Fruit fly (Drosophila melanogaster) whole organism, wandering third instar larva: ENCODE measurements around the gene Z600.
A peak's percentile ranks its signal among the peaks of the same experiment; 100 is the strongest.

Source experiments
- CG32264 ChIP-seq: fragments of 200-800 bp; sonication (Bioruptor generic); optimal IDR thresholded peaks from 2 replicates; lab custom pipeline; 2016; ENCODE audit warnings: missing biosample characterization, missing genetic modification characterization
- CG9705 ChIP-seq: fragments of 200-800 bp; sonication (Bioruptor generic); optimal IDR thresholded peaks from 2 replicates; lab custom pipeline; 2018; ENCODE audit warnings: missing biosample characterization, mild to moderate bottlenecking, missing genetic modification characterization
- CrebA ChIP-seq: fragments of 200-800 bp; sonication (Bioruptor generic); optimal IDR thresholded peaks from 2 replicates; lab custom pipeline; 2016; ENCODE audit warnings: missing biosample characterization, mild to moderate bottlenecking, missing genetic modification characterization, borderline replicate concordance
- Dfd ChIP-seq: fragments of >200 bp; optimal IDR thresholded peaks from 2 replicates; lab custom pipeline; 2017; ENCODE audit warnings: missing biosample characterization, missing genetic modification characterization
- Dif ChIP-seq: fragments of 200-275, 200-300 bp; sonication (Bioruptor generic); optimal IDR thresholded peaks from 2 replicates; lab custom pipeline; 2018; ENCODE audit warnings: missing biosample characterization, missing genetic modification characterization; ENCODE audit not compliant: partially characterized antibody
- HLH106 ChIP-seq: fragments of 200-800 bp; optimal IDR thresholded peaks from 3 replicates; lab custom pipeline; 2019; ENCODE audit warnings: missing biosample characterization, mild to moderate bottlenecking, missing genetic modification characterization, moderate library complexity
- Hnf4 ChIP-seq: fragments of 200-800 bp; sonication (Bioruptor generic); optimal IDR thresholded peaks from 2 replicates; lab custom pipeline; 2016; ENCODE audit warnings: missing biosample characterization, mild to moderate bottlenecking, missing genetic modification characterization
- Hr78 ChIP-seq: fragments of >200 bp; optimal IDR thresholded peaks from 2 replicates; lab custom pipeline; 2017; ENCODE audit warnings: missing biosample characterization, missing genetic modification characterization
- Hr83 ChIP-seq: fragments of 200-300 bp; sonication (Bioruptor generic); optimal IDR thresholded peaks from 2 replicates; lab custom pipeline; 2016; ENCODE audit warnings: missing biosample characterization, mild to moderate bottlenecking, missing genetic modification characterization, moderate library complexity; ENCODE audit not compliant: poor library complexity, severe bottlenecking
- Jra ChIP-seq: sonication (Bioruptor generic); optimal IDR thresholded peaks from 2 replicates; lab custom pipeline; 2016; ENCODE audit warnings: missing biosample characterization, missing genetic modification characterization
- Mio ChIP-seq: sonication (Bioruptor generic); optimal IDR thresholded peaks from 2 replicates; lab custom pipeline; 2016; ENCODE audit warnings: missing biosample characterization, missing genetic modification characterization
- Myc ChIP-seq: fragments of >200 bp; optimal IDR thresholded peaks from 2 replicates; lab custom pipeline; 2017
- N ChIP-seq: fragments of >200 bp; optimal IDR thresholded peaks from 2 replicates; lab custom pipeline; 2018; ENCODE audit warnings: missing biosample characterization, missing external identifiers, missing genetic modification characterization
- OdsH ChIP-seq: fragments of 200-800 bp; sonication (Bioruptor generic); optimal IDR thresholded peaks from 2 replicates; lab custom pipeline; 2016; ENCODE audit warnings: missing biosample characterization, mild to moderate bottlenecking, missing genetic modification characterization
- Rel ChIP-seq, 2 experiments: fragments of 200-800 bp; sonication (Bioruptor generic) in 1 of 2; optimal IDR thresholded peaks; 2 replicates in 1 of 2; 3 replicates in 1 of 2; lab custom pipeline; 2016 to 2019; ENCODE audit warnings: mild to moderate bottlenecking in 2 of 2, missing biosample characterization in 2 of 2, missing genetic modification characterization in 2 of 2, moderate library complexity in 1 of 2
- Sp1 ChIP-seq: fragments of 200-800 bp; sonication (Bioruptor generic); optimal IDR thresholded peaks from 3 replicates; lab custom pipeline; 2019; ENCODE audit warnings: missing biosample characterization, mild to moderate bottlenecking, missing genetic modification characterization, moderate library complexity
- br ChIP-seq: fragments of 200-800 bp; sonication (Bioruptor generic); optimal IDR thresholded peaks from 2 replicates; lab custom pipeline; 2016; ENCODE audit warnings: missing biosample characterization, missing genetic modification characterization
- brk ChIP-seq: fragments of 200-800 bp; sonication (Bioruptor generic); optimal IDR thresholded peaks from 2 replicates; lab custom pipeline; 2016; ENCODE audit warnings: missing biosample characterization, mild to moderate bottlenecking, missing genetic modification characterization
- dl ChIP-seq, 2 experiments: fragments of 175-275, 200-275 bp in 1 of 2; fragments of 200-275 bp in 1 of 2; sonication (Bioruptor generic); optimal IDR thresholded peaks; lab custom pipeline; 2018; ENCODE audit warnings: mild to moderate bottlenecking in 2 of 2, missing biosample characterization in 2 of 2, missing genetic modification characterization in 2 of 2, moderate library complexity in 2 of 2; ENCODE audit not compliant: partially characterized antibody in 2 of 2, insufficient read depth in 1 of 2
- dmrt93B ChIP-seq: fragments of 200-800 bp; sonication (Bioruptor generic); optimal IDR thresholded peaks from 2 replicates; lab custom pipeline; 2018; ENCODE audit warnings: missing biosample characterization, mild to moderate bottlenecking, missing genetic modification characterization
- dsf ChIP-seq: sonication (Bioruptor generic); optimal IDR thresholded peaks from 2 replicates; lab custom pipeline; 2016; ENCODE audit warnings: missing biosample characterization, missing genetic modification characterization, borderline replicate concordance
- ey ChIP-seq: fragments of 200-800 bp; sonication (Bioruptor generic); optimal IDR thresholded peaks from 2 replicates; lab custom pipeline; 2016; ENCODE audit warnings: missing biosample characterization, missing genetic modification characterization
- foxo ChIP-seq, 2 experiments: fragments of 200-800 bp; sonication (Bioruptor generic); optimal IDR thresholded peaks; 2 replicates in 1 of 2; 3 replicates in 1 of 2; lab custom pipeline; 2016 to 2017; ENCODE audit warnings: missing biosample characterization in 2 of 2, missing genetic modification characterization in 2 of 2
- fru ChIP-seq: fragments of 200-800 bp; sonication (Bioruptor generic); optimal IDR thresholded peaks from 3 replicates; lab custom pipeline; 2016; ENCODE audit warnings: missing biosample characterization, mild to moderate bottlenecking, missing genetic modification characterization
- h ChIP-seq: fragments of 200-800 bp; sonication (Bioruptor generic); optimal IDR thresholded peaks from 3 replicates; lab custom pipeline; 2016; ENCODE audit warnings: missing biosample characterization, mild to moderate bottlenecking, missing genetic modification characterization
- jim ChIP-seq: fragments of 175-275, 200-325 bp; sonication (Bioruptor generic); optimal IDR thresholded peaks from 2 replicates; lab custom pipeline; 2016; ENCODE audit warnings: missing biosample characterization, mild to moderate bottlenecking, missing genetic modification characterization
- lola ChIP-seq: fragments of >200 bp; optimal IDR thresholded peaks from 2 replicates; lab custom pipeline; 2017; ENCODE audit warnings: missing biosample characterization, missing genetic modification characterization
- psq ChIP-seq: fragments of 200-800 bp; sonication (Bioruptor generic); optimal IDR thresholded peaks from 3 replicates; lab custom pipeline; 2017; ENCODE audit warnings: missing biosample characterization, mild to moderate bottlenecking, missing genetic modification characterization, moderate library complexity
- rgr ChIP-seq: fragments of 200-800 bp; sonication (Bioruptor generic); optimal IDR thresholded peaks from 3 replicates; lab custom pipeline; 2016; ENCODE audit warnings: missing biosample characterization, mild to moderate bottlenecking, missing genetic modification characterization
- sage ChIP-seq: fragments of 200-800 bp; sonication (Bioruptor generic); optimal IDR thresholded peaks from 2 replicates; lab custom pipeline; 2016; ENCODE audit warnings: missing biosample characterization, mild to moderate bottlenecking, missing genetic modification characterization
- tai ChIP-seq: sonication (Bioruptor generic); optimal IDR thresholded peaks from 2 replicates; lab custom pipeline; 2016; ENCODE audit warnings: missing biosample characterization, missing genetic modification characterization
- usp ChIP-seq: fragments of >200 bp; optimal IDR thresholded peaks from 2 replicates; lab custom pipeline; 2017; ENCODE audit warnings: missing biosample characterization, missing genetic modification characterization
- woc ChIP-seq: sonication (Bioruptor generic); optimal IDR thresholded peaks from 2 replicates; lab custom pipeline; 2016; ENCODE audit warnings: missing biosample characterization, mild to moderate bottlenecking, missing genetic modification characterization

Gene Z600

dm6 chr3L:15531423-15532325 lies 22.8 kb downstream of the Z600 start, which contains the start of gene CG43248:
Gene CG43248, minus strand, starts transcription at chr3L:15531473.
- TF ChIP-seq ey (GFP tag; lab: Kevin White, UChicago): no peak
- no peak for TF ChIP-seq br
- TF ChIP-seq jim: no peak
- no peak for TF ChIP-seq Mio (GFP tag; lab: Kevin White, UChicago)
- no peak for TF ChIP-seq fru (GFP tag; lab: Kevin White, UChicago)
- no peak for TF ChIP-seq h (GFP tag; lab: Kevin White, UChicago)
- no peak for TF ChIP-seq usp (GFP tag; lab: Kevin White, UChicago)
- TF ChIP-seq woc (GFP tag; lab: Kevin White, UChicago): no peak
- no peak for TF ChIP-seq sage (GFP tag; lab: Kevin White, UChicago)
- TF ChIP-seq Myc (lab: Kevin White, UChicago): no peak
- TF ChIP-seq Dfd (GFP tag; lab: Kevin White, UChicago): no peak

DNA sequence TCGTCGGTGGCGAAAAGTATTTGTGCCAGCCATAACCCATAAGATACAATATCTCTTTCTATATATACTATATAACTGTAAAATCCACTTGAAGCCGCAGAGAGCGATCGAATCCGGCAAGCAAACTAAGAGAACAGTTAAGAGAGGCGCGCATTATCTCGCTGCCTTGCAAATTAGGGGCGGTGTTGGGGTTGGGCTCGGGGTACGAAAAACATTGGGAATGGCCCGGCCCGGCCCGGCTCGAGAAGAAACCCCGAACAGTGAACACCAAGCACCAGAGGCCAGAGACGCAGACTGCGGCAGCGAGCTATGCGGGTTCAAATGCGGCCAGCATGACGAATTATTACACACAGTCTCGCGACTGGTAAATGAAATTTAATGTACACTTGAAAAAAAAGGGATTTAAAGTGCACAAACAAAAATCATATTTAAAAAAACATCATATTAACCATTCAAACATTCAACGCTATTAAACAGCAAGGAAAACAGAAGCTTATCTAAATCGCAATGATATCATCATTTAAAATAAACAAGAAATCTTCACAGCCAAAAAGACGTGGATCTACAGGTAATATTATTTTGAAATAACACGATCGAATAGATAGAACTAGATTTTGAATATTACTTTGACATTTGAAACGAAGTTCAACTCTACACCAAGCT lies 23.6 kb downstream of the Z600 start:
- peak; percentile 25 for TF ChIP-seq Jra (GFP tag; lab: Kevin White, UChicago)
- TF ChIP-seq OdsH: no peak
- no peak for TF ChIP-seq N (GFP tag; lab: Kevin White, UChicago)
- peak; percentile 13 for TF ChIP-seq CG32264 (GFP tag; lab: Kevin White, UChicago)
- TF ChIP-seq ey (GFP tag; lab: Kevin White, UChicago): peak; percentile 36
- peak; percentile 55 for TF ChIP-seq h (GFP tag; lab: Kevin White, UChicago)
- no peak for TF ChIP-seq Hr78 (GFP tag; lab: Kevin White, UChicago)
- peak; percentile 67 for TF ChIP-seq dmrt93B
- TF ChIP-seq HLH106 (tag; lab: Kevin White, UChicago): peak; percentile 71
- peak; percentile 23 for TF ChIP-seq rgr (GFP tag; lab: Kevin White, UChicago)
- no peak for TF ChIP-seq lola (GFP tag; lab: Kevin White, UChicago)
- peak; percentile 89 for TF ChIP-seq Dif (GFP tag; lab: Kevin White, UChicago)
- peak; percentile 58 to 72 for TF ChIP-seq dl (GFP tag; optimal IDR thresholded peaks at IDR 0.05; lab: Kevin White, UChicago; ENCODE audit: insufficient read depth in 1 of 2, partially characterized antibody in 2 of 2)
- TF ChIP-seq Sp1 (GFP tag; lab: Kevin White, UChicago): peak; percentile 26
- no peak for TF ChIP-seq dsf (GFP tag; lab: Kevin White, UChicago)
- TF ChIP-seq CrebA: peak; percentile 63
- TF ChIP-seq sage (GFP tag; lab: Kevin White, UChicago): peak; percentile 68
- no peak for TF ChIP-seq Hnf4 (GFP tag; lab: Kevin White, UChicago)
- TF ChIP-seq br: peak; percentile 21
- peak; percentile 62 for TF ChIP-seq fru (GFP tag; lab: Kevin White, UChicago)
- TF ChIP-seq foxo (GFP tag; optimal IDR thresholded peaks at IDR 0.05; lab: Kevin White, UChicago): peak in 1 of 2 experiments; percentile 53
- TF ChIP-seq Rel (GFP tag; optimal IDR thresholded peaks at IDR 0.05; lab: Kevin White, UChicago): peak; percentile 90
- peak; percentile 97 for TF ChIP-seq Rel (tag; optimal IDR thresholded peaks at IDR 0.05; lab: Kevin White, UChicago)
- TF ChIP-seq CG9705 (GFP tag; lab: Kevin White, UChicago): no peak
- no peak for TF ChIP-seq Mio (GFP tag; lab: Kevin White, UChicago)
- peak; percentile 37 for TF ChIP-seq woc (GFP tag; lab: Kevin White, UChicago)
- TF ChIP-seq brk: peak; percentile 5
- peak; percentile 28 for TF ChIP-seq Hr83
- peak; percentile 42 for TF ChIP-seq tai (GFP tag; lab: Kevin White, UChicago)
- peak; percentile 21 for TF ChIP-seq psq (GFP tag; lab: Kevin White, UChicago)
- TF ChIP-seq usp (GFP tag; lab: Kevin White, UChicago): no peak
